Worm (Caenorhabditis elegans) whole organism, young adult: ENCODE measurements around the gene ZK1307.7.

ENCODE experiments used
- B0261.1 ChIP-seq: sonication (generic microtip); optimal IDR thresholded peaks from 2 replicates; lab custom pipeline; 2016; ENCODE audit warnings: mild to moderate bottlenecking, missing genetic modification characterization, moderate library complexity, missing compliant biosample characterization
- K12H6.12 ChIP-seq: fragments of 200-800 bp; sonication (Bioruptor generic); optimal IDR thresholded peaks from 2 replicates; lab custom pipeline; 2018; ENCODE audit warnings: mild to moderate bottlenecking, missing genetic modification characterization, missing compliant biosample characterization
- Y56A3A.18 ChIP-seq: fragments of 200-800 bp; sonication (Bioruptor generic); IDR thresholded peaks from 2 replicates; pipeline ENCODE4 v1.3.6; 2022; ENCODE audit warnings: missing genetic modification reagents, missing genetic modification characterization, missing compliant biosample characterization
- akir-1 ChIP-seq: fragments of 200-800 bp; sonication (Bioruptor generic); optimal IDR thresholded peaks from 2 replicates; lab custom pipeline; 2018; ENCODE audit warnings: mild to moderate bottlenecking, missing genetic modification characterization, moderate library complexity, missing compliant biosample characterization
- ama-1 ChIP-seq, 3 experiments: fragments of 150-350 bp in 1 of 3; sonication (generic microtip) in 2 of 3; optimal IDR thresholded peaks; 2 replicates each; lab custom pipeline; 2014 to 2018; ENCODE audit warnings: missing biosample characterization in 2 of 3, missing genetic modification characterization in 2 of 3, missing genetic modification reagents in 2 of 3
- ceh-27 ChIP-seq: fragments of 200-800 bp; sonication (Bioruptor generic); optimal IDR thresholded peaks from 2 replicates; lab custom pipeline; 2018; ENCODE audit warnings: mild to moderate bottlenecking, missing genetic modification characterization, moderate library complexity, missing compliant biosample characterization
- ceh-79 ChIP-seq: sonication (generic microtip); optimal IDR thresholded peaks from 2 replicates; lab custom pipeline; 2017; ENCODE audit warnings: mild to moderate bottlenecking, missing genetic modification characterization, missing compliant biosample characterization
- dpl-1 ChIP-seq: fragments of 150-350 bp; optimal IDR thresholded peaks from 2 replicates; lab custom pipeline; 2014; ENCODE audit warnings: missing biosample characterization, missing genetic modification reagents, missing genetic modification characterization
- egl-44 ChIP-seq: fragments of 200-800 bp; sonication (Bioruptor generic); IDR thresholded peaks from 2 replicates; pipeline ENCODE4 v1.3.6; 2022; ENCODE audit warnings: missing genetic modification reagents, missing genetic modification characterization, missing compliant biosample characterization
- ekl-4 ChIP-seq: fragments of 200-800 bp; sonication (Bioruptor generic); IDR thresholded peaks from 2 replicates; pipeline ENCODE4 v1.3.6; 2022; ENCODE audit warnings: missing genetic modification reagents, missing genetic modification characterization, missing compliant biosample characterization
- nhr-27 ChIP-seq: fragments of 200-800 bp; sonication (Bioruptor generic); optimal IDR thresholded peaks from 2 replicates; lab custom pipeline; 2018; ENCODE audit warnings: mild to moderate bottlenecking, missing genetic modification characterization, moderate library complexity, missing compliant biosample characterization
- sdz-38 ChIP-seq: sonication (generic microtip); optimal IDR thresholded peaks from 2 replicates; lab custom pipeline; 2016; ENCODE audit warnings: missing genotype, missing genetic modification characterization, missing compliant biosample characterization
- unc-62 ChIP-seq: fragments of 150-350 bp; optimal IDR thresholded peaks from 2 replicates; lab custom pipeline; 2014; ENCODE audit warnings: missing biosample characterization, missing genetic modification reagents, missing genetic modification characterization

DNA sequence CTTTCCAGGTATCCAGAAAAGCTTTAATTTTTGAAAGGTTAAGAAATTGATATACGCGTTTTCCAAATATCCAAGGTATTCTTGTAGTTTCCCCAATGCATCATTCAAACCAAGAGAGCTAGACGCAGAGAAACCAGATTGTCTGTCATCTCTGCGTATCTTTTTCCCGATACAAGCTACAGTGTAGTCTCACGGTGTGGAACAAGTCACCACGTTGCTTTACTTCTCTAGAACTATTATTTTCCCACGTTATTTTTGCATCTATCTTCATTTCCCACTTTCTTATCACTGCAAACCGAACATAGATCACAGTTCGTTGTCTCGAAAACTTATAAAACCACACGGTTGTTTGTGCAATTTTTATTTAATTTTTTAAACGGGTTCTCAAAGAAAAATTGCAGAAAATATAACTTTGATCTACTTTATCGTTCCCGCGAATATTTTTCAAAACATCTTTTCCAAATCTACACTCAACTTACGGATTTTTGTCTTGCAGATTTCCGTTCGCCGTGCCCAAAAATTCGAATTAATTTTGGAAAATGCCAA is 19.9 kb downstream of the ZK1307.7 start, which contains the start of gene gstk-1:
- no peak for TF ChIP-seq unc-62
- no peak for TF ChIP-seq egl-44 (GFP tag; lab: Robert Waterston, UW)
- no peak for TF ChIP-seq B0261.1 (tag; lab: Kevin White, UChicago)
- no peak for TF ChIP-seq ceh-79
- TF ChIP-seq sdz-38 (tag; lab: Kevin White, UChicago) = no peak
- no peak for TF ChIP-seq ama-1 (optimal IDR thresholded peaks at IDR 0.05; lab: Kevin White, UChicago)
- TF ChIP-seq ama-1 (GFP tag; optimal IDR thresholded peaks at IDR 0.05; lab: Kevin White, UChicago) = no peak
- TF ChIP-seq K12H6.12 (tag; lab: Kevin White, UChicago) = no peak
- TF ChIP-seq nhr-27 = no peak
- TF ChIP-seq ekl-4 (GFP tag; lab: Robert Waterston, UW) = no peak
- no peak for TF ChIP-seq Y56A3A.18 (GFP tag; lab: Robert Waterston, UW)
- TF ChIP-seq dpl-1 (GFP tag; lab: Kevin White, UChicago) = no peak
- TF ChIP-seq ceh-27 (GFP tag; lab: Kevin White, UChicago) = no peak
- TF ChIP-seq akir-1 (GFP tag; lab: Kevin White, UChicago) = no peak
